Fruit fly (Drosophila melanogaster): Measurements from ENCODE around the gene CG32687.
A peak's percentile ranks its signal among the peaks of the same experiment; 100 is the strongest.

DNA sequence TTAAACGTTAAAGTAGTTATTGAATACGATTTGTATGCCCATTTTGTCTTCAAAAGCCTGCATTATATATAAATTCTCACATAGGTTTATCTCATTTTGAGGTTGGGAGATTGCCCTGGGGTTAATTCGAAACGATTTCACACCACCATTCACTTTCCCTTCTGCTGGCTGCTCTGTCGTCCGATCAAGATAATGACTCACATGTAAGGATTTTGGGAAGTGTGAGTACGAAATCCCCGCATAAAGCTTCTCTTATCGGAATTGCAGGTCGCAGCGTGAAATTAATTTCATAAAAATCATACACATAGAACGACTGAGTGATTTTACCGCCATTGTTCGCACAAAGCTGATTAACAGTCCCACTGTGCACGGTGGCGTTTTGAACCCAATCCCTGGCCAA is 27.8 kb upstream of the CG32687 start:
- TF ChIP-seq dac (GFP tag; optimal IDR thresholded peaks at IDR 0.05) (no peak), Eip78C (GFP tag) (no peak), Eip93F (GFP tag; optimal IDR thresholded peaks at IDR 0.05) (no peak), CG34406 (GFP tag; optimal IDR thresholded peaks at IDR 0.05) (no peak), CG9139 (GFP tag; optimal IDR thresholded peaks at IDR 0.05) (no peak), Hr38 (GFP tag; optimal IDR thresholded peaks at IDR 0.05) (no peak), esn (GFP tag; optimal IDR thresholded peaks at IDR 0.05) (no peak), svp (GFP tag) (peak; percentile 98), Ets96B (tag; optimal IDR thresholded peaks at IDR 0.05) (no peak), CG32006 (GFP tag; optimal IDR thresholded peaks at IDR 0.05) (no peak)

All from whole organism, prepupa.